Fruit fly (Drosophila melanogaster): ENCODE measurements around the gene COX7B.

Gene COX7B

dm6 chr3L:17461369-17462012, 36.2 kb downstream of the COX7B start:
- TF ChIP-seq CG6808 (GFP tag; optimal IDR thresholded peaks at IDR 0.05) (no peak), Sox15 (GFP tag; optimal IDR thresholded peaks at IDR 0.05) (no peak), Eip93F (GFP tag; optimal IDR thresholded peaks at IDR 0.05) (no peak), topi (GFP tag; optimal IDR thresholded peaks at IDR 0.05) (no peak), CG10631 (GFP tag; optimal IDR thresholded peaks at IDR 0.05) (no peak), Ets21C (GFP tag; optimal IDR thresholded peaks at IDR 0.05) (no peak), CG32006 (GFP tag; optimal IDR thresholded peaks at IDR 0.05) (no peak), CG10669 (GFP tag; optimal IDR thresholded peaks at IDR 0.05) (no peak), spab (GFP tag; optimal IDR thresholded peaks at IDR 0.05) (no peak), CG11294 (GFP tag; IDR thresholded peaks at IDR 0.05) (no peak), Blimp-1 (GFP tag; optimal IDR thresholded peaks at IDR 0.05) (no peak), CG8319 (GFP tag; optimal IDR thresholded peaks at IDR 0.05) (no peak), fd85E (GFP tag; optimal IDR thresholded peaks at IDR 0.05) (no peak), Hr38 (GFP tag; optimal IDR thresholded peaks at IDR 0.05) (no peak), CG6854 (GFP tag; optimal IDR thresholded peaks at IDR 0.05) (no peak), OdsH (GFP tag; optimal IDR thresholded peaks at IDR 0.05) (no peak), dsx (GFP tag; optimal IDR thresholded peaks at IDR 0.05; ENCODE audit: poor library complexity, severe bottlenecking) (no peak)

DNA sequence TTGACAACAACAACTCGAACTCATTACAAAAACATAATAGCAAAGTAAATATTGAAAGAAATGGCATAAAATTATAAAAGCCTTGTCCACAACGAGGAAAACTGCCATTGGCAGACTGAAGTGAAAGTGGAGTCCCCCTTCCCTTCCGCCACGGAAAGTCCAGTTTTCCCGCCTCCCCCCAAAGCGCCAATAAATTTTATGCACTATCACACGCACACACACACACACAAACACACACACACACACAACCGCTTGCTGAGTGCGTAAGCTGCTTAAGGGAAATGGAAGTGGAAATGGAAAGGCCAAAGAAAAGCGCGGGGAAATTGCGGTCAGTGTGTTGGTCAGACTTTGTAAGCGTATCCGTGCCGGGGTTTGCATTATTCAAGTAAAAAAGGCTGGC, 37.2 kb downstream of the COX7B start:
- no peak for TF ChIP-seq OdsH (GFP tag; optimal IDR thresholded peaks at IDR 0.05)
- no peak for TF ChIP-seq Met (GFP tag; optimal IDR thresholded peaks at IDR 0.05)
- no peak for TF ChIP-seq Sox102F (GFP tag; optimal IDR thresholded peaks at IDR 0.05)
- TF ChIP-seq Sox14 (GFP tag; optimal IDR thresholded peaks at IDR 0.05): no peak
- no peak for TF ChIP-seq Eip93F (GFP tag; optimal IDR thresholded peaks at IDR 0.05)
- TF ChIP-seq CG6808 (GFP tag; optimal IDR thresholded peaks at IDR 0.05): no peak
- no peak for TF ChIP-seq Smox (GFP tag; optimal IDR thresholded peaks at IDR 0.05)
- TF ChIP-seq CG7368 (GFP tag; optimal IDR thresholded peaks at IDR 0.05): no peak
- TF ChIP-seq lz (GFP tag; optimal IDR thresholded peaks at IDR 0.05): no peak
- TF ChIP-seq Hr38 (GFP tag; optimal IDR thresholded peaks at IDR 0.05): no peak
- no peak for TF ChIP-seq CG32006 (GFP tag; optimal IDR thresholded peaks at IDR 0.05)
- TF ChIP-seq CG9139 (GFP tag; optimal IDR thresholded peaks at IDR 0.05): no peak
- TF ChIP-seq topi (GFP tag; optimal IDR thresholded peaks at IDR 0.05): no peak

DNA sequence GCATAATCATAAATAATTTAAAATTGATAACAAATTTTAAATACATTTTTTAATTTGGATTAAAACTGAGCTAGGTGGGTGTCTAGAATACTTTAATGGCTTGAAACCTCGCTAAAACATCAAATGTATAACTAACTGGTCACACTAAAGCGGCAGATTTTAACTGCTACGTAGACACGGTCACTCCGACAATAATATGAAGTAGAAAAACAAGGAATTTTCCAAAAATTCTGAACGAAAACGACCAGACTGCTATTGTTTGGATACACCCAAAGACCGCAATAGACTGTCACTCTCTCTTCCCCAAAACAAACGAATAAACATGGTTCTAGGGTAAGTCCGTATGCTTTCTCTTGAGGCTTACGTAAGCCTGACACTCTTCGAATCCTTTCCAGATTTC, 40.5 kb downstream of the COX7B start, which contains the start of gene QIL1:
TSS of gene QIL1 (plus strand) at position 142 of the 400 bp plus-strand sequence.
- no peak for TF ChIP-seq ss (GFP tag; optimal IDR thresholded peaks at IDR 0.05)
- TF ChIP-seq Eip78C (GFP tag): peak; percentile 55

dm6 chr3L:17470110-17470509, 44.8 kb downstream of the COX7B start, which contains the start of gene SecCl:
TSS of gene SecCl (plus strand) at chr3L:17470127.
- TF ChIP-seq Lpt (GFP tag; optimal IDR thresholded peaks at IDR 0.05): no peak
- peak; percentile 12 for TF ChIP-seq fkh (GFP tag; optimal IDR thresholded peaks at IDR 0.05)
- no peak for TF ChIP-seq CG8632 (GFP tag; optimal IDR thresholded peaks at IDR 0.05)
- no peak for TF ChIP-seq CG8319 (GFP tag; optimal IDR thresholded peaks at IDR 0.05)
- TF ChIP-seq CG3032 (tag; optimal IDR thresholded peaks at IDR 0.05): no peak
- no peak for TF ChIP-seq CG8119 (GFP tag; IDR thresholded peaks at IDR 0.05)
- no peak for TF ChIP-seq Sox102F (GFP tag; optimal IDR thresholded peaks at IDR 0.05)
- TF ChIP-seq fd85E (GFP tag; optimal IDR thresholded peaks at IDR 0.05): no peak
- no peak for TF ChIP-seq cyc (GFP tag; optimal IDR thresholded peaks at IDR 0.05)
- no peak for TF ChIP-seq Hr38 (GFP tag; optimal IDR thresholded peaks at IDR 0.05)
- 0 out of 3 replicates have a peak, but pooled peaks have one; percentile 16 for TF ChIP-seq eg (GFP tag; IDR thresholded peaks at IDR 0.05)
- TF ChIP-seq CG4318 (GFP tag; optimal IDR thresholded peaks at IDR 0.05): no peak

Data from whole organism, prepupa.